Fruit fly (Drosophila melanogaster) whole organism, embryonic: Measurements from ENCODE around the gene bon.

ENCODE experiments used
- CG12659 ChIP-seq: fragments of 200-800 bp; sonication (Bioruptor generic); optimal IDR thresholded peaks from 3 replicates; lab custom pipeline; 2017; ENCODE audit warnings: mild to moderate bottlenecking, missing biosample characterization, missing genetic modification reagents, missing genetic modification characterization
- CG13123 ChIP-seq: fragments of 200-800 bp; sonication (Bioruptor generic); optimal IDR thresholded peaks from 2 replicates; lab custom pipeline; 2016; ENCODE audit warnings: missing biosample characterization, missing genetic modification characterization
- CG13775 ChIP-seq: fragments of 200-800 bp; sonication (Bioruptor generic); optimal IDR thresholded peaks from 3 replicates; lab custom pipeline; 2017; ENCODE audit warnings: missing biosample characterization, mild to moderate bottlenecking, missing genetic modification characterization
- CG14860 ChIP-seq: fragments of 200-800 bp; sonication (Bioruptor generic); IDR thresholded peaks from 3 replicates; pipeline ENCODE4 v1.3.6; 2022; ENCODE audit warnings: missing biosample characterization, missing genetic modification characterization; ENCODE audit not compliant: partially characterized antibody
- CG15601 ChIP-seq: fragments of 200-800 bp; sonication (Bioruptor generic); optimal IDR thresholded peaks from 3 replicates; lab custom pipeline; 2019; ENCODE audit warnings: missing biosample characterization, mild to moderate bottlenecking, missing genetic modification characterization, moderate library complexity
- CG15696 ChIP-seq: fragments of 200-800 bp; sonication (Bioruptor generic); optimal IDR thresholded peaks from 2 replicates; lab custom pipeline; 2019; ENCODE audit warnings: missing biosample characterization, mild to moderate bottlenecking, missing genetic modification characterization, moderate library complexity
- CG17328 ChIP-seq: fragments of 200-800 bp; sonication (Bioruptor generic); IDR thresholded peaks from 2 replicates; pipeline ENCODE4 v1.3.6; 2022; ENCODE audit warnings: missing biosample characterization, missing genetic modification characterization
- CG18619 ChIP-seq: fragments of 200-800 bp; sonication (Bioruptor generic); optimal IDR thresholded peaks from 3 replicates; lab custom pipeline; 2017; ENCODE audit warnings: missing biosample characterization, mild to moderate bottlenecking, missing genetic modification characterization
- CG32772 ChIP-seq: fragments of 200-800 bp; sonication (Bioruptor generic); IDR thresholded peaks from 2 replicates; pipeline ENCODE4 v1.3.6; 2022; ENCODE audit warnings: missing biosample characterization, missing genetic modification characterization
- CG33557 ChIP-seq: fragments of 200-800 bp; sonication (Bioruptor generic); optimal IDR thresholded peaks from 2 replicates; lab custom pipeline; 2019; ENCODE audit warnings: missing biosample characterization, mild to moderate bottlenecking, missing genetic modification characterization, moderate library complexity
- CG4360 ChIP-seq: fragments of 200-800 bp; sonication (Bioruptor generic); IDR thresholded peaks from 2 replicates; pipeline ENCODE4 v1.3.6; 2022; ENCODE audit warnings: missing biosample characterization, missing genetic modification characterization
- CG43689 ChIP-seq: fragments of 200-800 bp; sonication (Bioruptor generic); IDR thresholded peaks from 2 replicates; pipeline ENCODE4 v1.3.6; 2022; ENCODE audit warnings: missing biosample characterization, missing genetic modification characterization
- CG4404 ChIP-seq: fragments of 200-800 bp; sonication (Bioruptor generic); IDR thresholded peaks from 2 replicates; pipeline ENCODE4 v1.3.6; 2022; ENCODE audit warnings: missing biosample characterization, missing genetic modification characterization
- CG4617 ChIP-seq: fragments of 200-800 bp; sonication (Bioruptor generic); optimal IDR thresholded peaks from 3 replicates; lab custom pipeline; 2016; ENCODE audit warnings: missing biosample characterization, missing genetic modification characterization, borderline replicate concordance
- CG4820 ChIP-seq: fragments of 200-800 bp; sonication (Bioruptor generic); optimal IDR thresholded peaks from 3 replicates; lab custom pipeline; 2016; ENCODE audit warnings: missing biosample characterization, missing genetic modification characterization
- CG6683 ChIP-seq: fragments of 200-800 bp; sonication (Bioruptor generic); optimal IDR thresholded peaks from 2 replicates; lab custom pipeline; 2017; ENCODE audit warnings: missing biosample characterization, mild to moderate bottlenecking, missing genetic modification characterization, missing genetic modification reagents
- CG7556 ChIP-seq: fragments of 200-800 bp; sonication (Bioruptor generic); optimal IDR thresholded peaks from 2 replicates; lab custom pipeline; 2017; ENCODE audit warnings: missing biosample characterization, mild to moderate bottlenecking, missing genetic modification characterization
- CG7928 ChIP-seq: fragments of 200-800 bp; sonication (Bioruptor generic); optimal IDR thresholded peaks from 2 replicates; lab custom pipeline; 2017; ENCODE audit warnings: missing biosample characterization, mild to moderate bottlenecking, missing genetic modification characterization
- CG9609 ChIP-seq: fragments of 200-800 bp; sonication (Bioruptor generic); optimal IDR thresholded peaks from 3 replicates; lab custom pipeline; 2016; ENCODE audit warnings: missing biosample characterization, missing genetic modification characterization
- CG9817 ChIP-seq: fragments of 200-800 bp; sonication (Bioruptor generic); optimal IDR thresholded peaks from 2 replicates; lab custom pipeline; 2018; ENCODE audit warnings: missing biosample characterization, mild to moderate bottlenecking, missing genetic modification characterization, moderate library complexity
- CTCF ChIP-seq: fragments of 200-800 bp; sonication (Bioruptor generic); optimal IDR thresholded peaks from 2 replicates; lab custom pipeline; 2017; ENCODE audit warnings: missing biosample characterization, mild to moderate bottlenecking, missing genetic modification characterization, moderate library complexity
- Chrac-16 ChIP-seq: fragments of 200-800 bp; sonication (Bioruptor generic); optimal IDR thresholded peaks from 3 replicates; lab custom pipeline; 2016; ENCODE audit warnings: missing biosample characterization, missing genetic modification characterization
- CkIIα-i1 ChIP-seq: fragments of 200-800 bp; sonication (Bioruptor generic); IDR thresholded peaks from 2 replicates; pipeline ENCODE4 v1.3.6; 2022; ENCODE audit warnings: missing biosample characterization, missing genetic modification characterization
- CrebB ChIP-seq: fragments of 200-800 bp; sonication (Bioruptor generic); optimal IDR thresholded peaks from 3 replicates; lab custom pipeline; 2018; ENCODE audit warnings: missing biosample characterization, mild to moderate bottlenecking, missing genetic modification characterization
- D ChIP-seq, 2 experiments: fragments of 200-800 bp in 1 of 2; fragments of >200 bp in 1 of 2; sonication (Bioruptor generic) in 1 of 2; optimal IDR thresholded peaks; 2 replicates in 1 of 2; 3 replicates in 1 of 2; lab custom pipeline; 2017; ENCODE audit warnings: mild to moderate bottlenecking in 1 of 2, missing biosample characterization in 1 of 2, missing genetic modification characterization in 1 of 2, missing genetic modification reagents in 1 of 2
- Eip74EF ChIP-seq, 2 experiments: fragments of 200-800 bp in 1 of 2; fragments of >200 bp in 1 of 2; sonication (Bioruptor generic) in 1 of 2; optimal IDR thresholded peaks; 2 replicates each; lab custom pipeline; 2017 to 2019; ENCODE audit warnings: missing biosample characterization in 2 of 2, missing genetic modification characterization in 2 of 2, mild to moderate bottlenecking in 1 of 2, moderate library complexity in 1 of 2
- HmgZ ChIP-seq: fragments of 200-800 bp; sonication (Bioruptor generic); optimal IDR thresholded peaks from 2 replicates; lab custom pipeline; 2018; ENCODE audit warnings: missing biosample characterization, mild to moderate bottlenecking, missing genetic modification characterization
- Mes4 ChIP-seq: fragments of 200-800 bp; sonication (Bioruptor generic); optimal IDR thresholded peaks from 2 replicates; lab custom pipeline; 2016; ENCODE audit warnings: missing biosample characterization, missing genetic modification characterization
- Nf-YB ChIP-seq: fragments of 200-800 bp; sonication (Bioruptor generic); optimal IDR thresholded peaks from 3 replicates; lab custom pipeline; 2019; ENCODE audit warnings: missing biosample characterization, mild to moderate bottlenecking, missing genetic modification characterization, moderate library complexity
- Optix ChIP-seq: fragments of 200-800 bp; sonication (Bioruptor generic); IDR thresholded peaks from 3 replicates; pipeline ENCODE4 v1.3.6; 2022; ENCODE audit warnings: missing biosample characterization, missing genetic modification characterization
- Sin3A ChIP-seq: fragments of >200 bp; optimal IDR thresholded peaks from 2 replicates; lab custom pipeline; 2018
- Trl ChIP-seq, 3 experiments: fragments of >200 bp in 2 of 3; fragments of 200-800 bp in 1 of 3; sonication (Bioruptor generic) in 1 of 3; optimal IDR thresholded peaks; 2 replicates in 1 of 3; 3 replicates in 2 of 3; lab custom pipeline; 2016 to 2017; ENCODE audit warnings: missing biosample characterization in 1 of 3, missing genetic modification characterization in 1 of 3
- ab ChIP-seq: fragments of 200-800 bp; sonication (Bioruptor generic); optimal IDR thresholded peaks from 2 replicates; lab custom pipeline; 2016; ENCODE audit warnings: missing biosample characterization, missing genetic modification characterization
- ato ChIP-seq: fragments of 200-800 bp; sonication (Bioruptor generic); IDR thresholded peaks from 2 replicates; pipeline ENCODE4 v1.3.6; 2022; ENCODE audit warnings: missing biosample characterization, missing genetic modification characterization; ENCODE audit not compliant: partially characterized antibody
- br ChIP-seq: fragments of >200 bp; optimal IDR thresholded peaks from 2 replicates; lab custom pipeline; 2017
- caup ChIP-seq: fragments of 200-800 bp; sonication (Bioruptor generic); optimal IDR thresholded peaks from 3 replicates; lab custom pipeline; 2017; ENCODE audit warnings: missing biosample characterization, mild to moderate bottlenecking, missing genetic modification characterization, moderate library complexity; ENCODE audit not compliant: severe bottlenecking
- chinmo ChIP-seq: fragments of 200-800 bp; sonication (Bioruptor generic); IDR thresholded peaks from 4 replicates; pipeline ENCODE4 v1.3.6; 2022; ENCODE audit warnings: missing biosample characterization, missing genetic modification characterization; ENCODE audit not compliant: partially characterized antibody
- crp ChIP-seq, 2 experiments: fragments of 200-800 bp; sonication (Bioruptor generic); optimal IDR thresholded peaks; 2 replicates in 1 of 2; 3 replicates in 1 of 2; lab custom pipeline; 2017; ENCODE audit warnings: missing biosample characterization in 2 of 2, missing genetic modification characterization in 2 of 2, mild to moderate bottlenecking in 1 of 2, moderate library complexity in 1 of 2
- dimm ChIP-seq: fragments of 200-800 bp; sonication (Bioruptor generic); IDR thresholded peaks from 2 replicates; pipeline ENCODE4 v1.3.6; 2022; ENCODE audit warnings: missing biosample characterization, missing genetic modification characterization
- en ChIP-seq: fragments of 200-800 bp; sonication (Bioruptor generic); optimal IDR thresholded peaks from 2 replicates; lab custom pipeline; 2016; ENCODE audit warnings: missing biosample characterization, missing genetic modification characterization
- ftz-f1 ChIP-seq: fragments of 200-800 bp; sonication (Bioruptor generic); optimal IDR thresholded peaks from 2 replicates; lab custom pipeline; 2016; ENCODE audit warnings: missing biosample characterization, missing genetic modification characterization
- fu2 ChIP-seq: fragments of 200-800 bp; sonication (Bioruptor generic); optimal IDR thresholded peaks from 2 replicates; lab custom pipeline; 2016; ENCODE audit warnings: missing biosample characterization, missing genetic modification characterization
- gcm ChIP-seq: fragments of 200-800 bp; sonication (Bioruptor generic); optimal IDR thresholded peaks from 2 replicates; lab custom pipeline; 2019; ENCODE audit warnings: missing biosample characterization, mild to moderate bottlenecking, missing genetic modification characterization, moderate library complexity
- hkb ChIP-seq, 2 experiments: fragments of 200-800 bp in 1 of 2; fragments of >200 bp in 1 of 2; sonication (Bioruptor generic) in 1 of 2; IDR thresholded peaks in 1 of 2; optimal IDR thresholded peaks in 1 of 2; 2 replicates each; pipeline versions ENCODE4 v1.3.6 to Lab custom; 2017 to 2022; ENCODE audit warnings: missing biosample characterization in 1 of 2, missing genetic modification characterization in 1 of 2
- repo ChIP-seq: fragments of 200-800 bp; sonication (Bioruptor generic); optimal IDR thresholded peaks from 2 replicates; lab custom pipeline; 2016; ENCODE audit warnings: missing biosample characterization, missing genetic modification characterization
- ssp ChIP-seq: fragments of 200-800 bp; sonication (Bioruptor generic); IDR thresholded peaks from 2 replicates; pipeline ENCODE4 v1.3.6; 2022; ENCODE audit warnings: missing biosample characterization, missing genetic modification characterization
- stc ChIP-seq: fragments of 200-800 bp; sonication (Bioruptor generic); IDR thresholded peaks from 2 replicates; pipeline ENCODE4 v1.3.6; 2022; ENCODE audit warnings: missing biosample characterization, missing genetic modification characterization
- trh ChIP-seq: fragments of 200-800 bp; sonication (Bioruptor generic); optimal IDR thresholded peaks from 2 replicates; lab custom pipeline; 2016; ENCODE audit warnings: missing biosample characterization, missing genetic modification characterization

Gene bon

dm6 chr3R:20592517-20593462 is at the start of gene bon, which contains the start of gene Pus1 (continued):
- no peak for TF ChIP-seq CG4404 (GFP tag; lab: Robert Waterston, UW)
- TF ChIP-seq ssp, result no peak
- no peak for TF ChIP-seq D (optimal IDR thresholded peaks at IDR 0.05; lab: Kevin White, UChicago)
- TF ChIP-seq D (GFP tag; optimal IDR thresholded peaks at IDR 0.05; lab: Kevin White, UChicago), result no peak
- TF ChIP-seq Mes4 (GFP tag; lab: Kevin White, UChicago), result no peak
- TF ChIP-seq CkIIα-i1, result no peak
- no peak; the same call in 1 of the 2 replicates for TF ChIP-seq CG17328 (GFP tag; lab: Robert Waterston, UW)
- TF ChIP-seq hkb (optimal IDR thresholded peaks at IDR 0.05; lab: Kevin White, UChicago), result no peak
- no peak for TF ChIP-seq hkb (GFP tag; IDR thresholded peaks at IDR 0.05; lab: Robert Waterston, UW)
- TF ChIP-seq Optix, result no peak
- no peak for TF ChIP-seq CG4360 (GFP tag; lab: Robert Waterston, UW)
- TF ChIP-seq CG13123 (GFP tag; lab: Kevin White, UChicago), result no peak
- TF ChIP-seq trh (GFP tag; lab: Kevin White, UChicago), result no peak
- no peak for TF ChIP-seq CG6683 (GFP tag; lab: Kevin White, UChicago)
- TF ChIP-seq ato (GFP tag; lab: Robert Waterston, UW), result no peak
- TF ChIP-seq chinmo, result no peak
- peak; percentile 18 to 86 for TF ChIP-seq crp (GFP tag; optimal IDR thresholded peaks at IDR 0.05; lab: Kevin White, UChicago)
- no peak for TF ChIP-seq CTCF (GFP tag; lab: Kevin White, UChicago)
- TF ChIP-seq HmgZ, result peak; percentile 29
- TF ChIP-seq stc (GFP tag; lab: Robert Waterston, UW), result no peak
- no peak for TF ChIP-seq caup (GFP tag; lab: Kevin White, UChicago)
- TF ChIP-seq CG18619 (GFP tag; lab: Kevin White, UChicago), result no peak
- TF ChIP-seq en (GFP tag; lab: Kevin White, UChicago), result no peak
- no peak for TF ChIP-seq CG9609 (GFP tag; lab: Kevin White, UChicago)
- TF ChIP-seq CG12659 (GFP tag; lab: Kevin White, UChicago), result peak; percentile 86
- no peak for TF ChIP-seq CG33557
- no peak for TF ChIP-seq CrebB (tag; lab: Kevin White, UChicago)
- TF ChIP-seq CG32772 (GFP tag; lab: Robert Waterston, UW), result no peak
- no peak for TF ChIP-seq CG15696 (tag; lab: Kevin White, UChicago)
- no peak for TF ChIP-seq CG7556
- peak; percentile 25 for TF ChIP-seq fu2 (GFP tag; lab: Kevin White, UChicago)
- TF ChIP-seq CG4820, result no peak
- TF ChIP-seq ab, result no peak
- TF ChIP-seq CG43689, result no peak
- no peak for TF ChIP-seq repo
- peak; percentile 52 for TF ChIP-seq CG4617 (GFP tag; lab: Kevin White, UChicago)
- TF ChIP-seq Chrac-16 (GFP tag; lab: Kevin White, UChicago), result peak; percentile 16
- TF ChIP-seq Trl (optimal IDR thresholded peaks at IDR 0.05; lab: Kevin White, UChicago), result peak in 1 of 2 experiments; percentile 34
- no peak for TF ChIP-seq Trl (GFP tag; optimal IDR thresholded peaks at IDR 0.05; lab: Kevin White, UChicago)
- TF ChIP-seq dimm (GFP tag; lab: Robert Waterston, UW), result no peak
- TF ChIP-seq ftz-f1 (GFP tag; lab: Kevin White, UChicago), result peak; percentile 85
- no peak for TF ChIP-seq CG13775 (GFP tag; lab: Kevin White, UChicago)
- peak; percentile 30 for TF ChIP-seq gcm (GFP tag; lab: Kevin White, UChicago)
- peak; percentile 14 for TF ChIP-seq CG15601 (tag; lab: Kevin White, UChicago)
- TF ChIP-seq CG7928 (GFP tag; lab: Kevin White, UChicago), result no peak
- TF ChIP-seq Eip74EF (GFP tag; optimal IDR thresholded peaks at IDR 0.05; lab: Kevin White, UChicago), result no peak
- TF ChIP-seq CG9817, result no peak
- no peak for TF ChIP-seq Nf-YB
- 0 out of 3 replicates have a peak, but pooled peaks have one; percentile 7 for TF ChIP-seq CG14860 (GFP tag; lab: Robert Waterston, UW)
- TF ChIP-seq br (lab: Kevin White, UChicago), result no peak
- TF ChIP-seq Sin3A (lab: Kevin White, UChicago), result peak; percentile 43
